Worm (Caenorhabditis elegans) whole organism, L4/young adult: ENCODE results near the gene ZK1240.5.

Experiments used
- W03F9.2 ChIP-seq: fragments of 150-350 bp; optimal IDR thresholded peaks from 2 replicates; lab custom pipeline; 2014; ENCODE audit warnings: missing biosample characterization, missing genetic modification characterization
- dao-5 ChIP-seq: sonication (generic microtip); optimal IDR thresholded peaks from 2 replicates; lab custom pipeline; 2016; ENCODE audit warnings: missing genotype, missing genetic modification characterization, moderate library complexity, missing compliant biosample characterization
- him-1 ChIP-seq: sonication (generic microtip); optimal IDR thresholded peaks from 2 replicates; lab custom pipeline; 2016; ENCODE audit warnings: missing genotype, missing genetic modification reagents, missing genetic modification characterization, missing compliant biosample characterization

Gene ZK1240.5

DNA sequence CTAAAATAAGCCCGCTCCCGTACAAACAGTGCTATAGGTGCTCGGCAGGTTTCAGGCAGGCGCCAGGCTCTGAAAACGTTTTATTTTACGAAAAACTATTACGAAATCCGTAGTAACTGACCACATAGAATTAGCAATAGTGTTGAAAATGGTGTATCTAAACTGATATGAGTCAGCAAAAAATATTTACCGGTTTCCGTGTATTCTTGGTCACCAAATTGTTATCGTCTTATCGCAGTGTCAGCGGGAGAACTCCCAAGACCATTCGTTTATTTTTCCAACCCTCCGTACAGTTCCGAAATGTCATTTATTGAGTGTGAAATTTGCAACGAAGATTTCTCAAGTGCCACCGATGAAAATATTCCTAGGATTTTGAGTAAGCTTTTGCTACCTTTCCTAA, 14.5 kb upstream of the ZK1240.5 start, which contains the start of gene F43C11.8:
TSS of gene F43C11.8 (plus strand) at position 301 of the 400 bp plus-strand sequence.
- no peak for TF ChIP-seq him-1 (tag; lab: Kevin White, UChicago)
- no peak for TF ChIP-seq W03F9.2 (tag; lab: Kevin White, UChicago)

DNA sequence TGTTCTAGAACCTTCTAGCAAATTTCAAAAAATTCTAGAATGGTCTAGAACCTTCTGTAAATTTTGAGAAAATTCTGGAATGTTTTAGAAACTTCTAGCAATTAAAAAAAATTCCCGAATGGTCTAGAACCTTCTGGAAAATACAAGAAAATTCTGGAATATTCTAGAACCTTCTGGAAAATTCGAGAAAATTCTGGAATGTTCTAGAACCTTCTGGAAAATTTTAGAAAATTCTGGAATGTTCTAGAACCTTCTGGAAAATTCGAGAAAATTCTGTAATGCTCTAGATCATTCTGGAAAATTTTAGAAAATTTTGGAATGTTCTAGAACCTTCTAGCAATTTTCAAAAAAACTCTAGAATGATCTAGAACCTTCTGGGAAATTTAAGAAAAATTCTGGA, 12.7 kb upstream of the ZK1240.5 start:
- no peak for TF ChIP-seq dao-5 (tag; lab: Kevin White, UChicago)
- no peak for TF ChIP-seq him-1 (tag; lab: Kevin White, UChicago)
- no peak for TF ChIP-seq W03F9.2 (tag; lab: Kevin White, UChicago)

DNA sequence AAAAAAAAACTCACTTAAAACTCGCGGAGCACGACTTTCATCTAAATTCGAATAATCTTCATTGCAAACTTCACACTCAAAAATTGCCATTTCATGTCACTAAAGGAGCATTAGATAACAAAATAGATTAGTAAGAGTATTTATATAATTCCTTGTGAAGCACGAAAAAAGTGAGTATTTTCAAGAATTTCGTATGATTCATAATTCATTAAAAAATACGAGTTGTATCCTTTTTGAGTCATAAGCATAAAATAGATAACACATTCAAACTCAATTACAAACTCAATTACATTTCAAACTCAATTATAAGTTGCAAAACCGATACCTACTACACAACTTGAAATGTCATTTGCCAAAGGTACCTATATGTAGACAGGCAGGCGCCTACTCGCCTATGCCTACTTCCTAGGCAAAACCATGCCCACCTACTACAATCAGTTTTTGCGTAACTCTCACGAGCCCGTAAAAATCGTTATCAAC, 11.3 kb upstream of the ZK1240.5 start, which contains the start of the genes ZK1240.8 and ZK1240.1:
TSS of gene ZK1240.8 (minus strand) at position 101 of the 480 bp plus-strand sequence.
TSS of gene ZK1240.1 (plus strand) at position 430 of the 480 bp plus-strand sequence.
- TF ChIP-seq dao-5 (tag; lab: Kevin White, UChicago), result no peak
- TF ChIP-seq W03F9.2 (tag; lab: Kevin White, UChicago), result no peak
- TF ChIP-seq him-1 (tag; lab: Kevin White, UChicago), result no peak

DNA sequence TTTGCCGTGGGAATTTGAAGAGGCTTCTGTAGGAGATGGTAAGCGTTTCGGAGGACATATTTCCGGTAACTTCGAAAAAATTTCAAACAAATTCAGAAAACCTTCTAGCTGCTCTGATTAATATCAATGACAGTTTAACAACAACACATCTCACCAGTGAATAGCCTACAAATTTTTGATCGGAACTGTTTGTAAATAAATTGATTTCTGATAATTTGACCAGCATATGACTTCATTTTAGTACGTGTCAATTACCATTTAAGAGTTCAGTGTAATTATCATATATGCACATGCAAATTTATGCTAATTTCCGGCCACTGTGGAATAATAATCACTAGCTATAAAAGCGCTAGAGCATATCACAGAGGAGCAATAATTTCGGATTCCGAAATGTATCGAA, 7.2 kb upstream of the ZK1240.5 start, which contains the start of gene ZK1240.11:
TSS of gene ZK1240.11 (plus strand) at position 301 of the 400 bp plus-strand sequence.
- TF ChIP-seq dao-5 (tag; lab: Kevin White, UChicago) (no peak), him-1 (tag; lab: Kevin White, UChicago) (no peak), W03F9.2 (tag; lab: Kevin White, UChicago) (no peak)

DNA sequence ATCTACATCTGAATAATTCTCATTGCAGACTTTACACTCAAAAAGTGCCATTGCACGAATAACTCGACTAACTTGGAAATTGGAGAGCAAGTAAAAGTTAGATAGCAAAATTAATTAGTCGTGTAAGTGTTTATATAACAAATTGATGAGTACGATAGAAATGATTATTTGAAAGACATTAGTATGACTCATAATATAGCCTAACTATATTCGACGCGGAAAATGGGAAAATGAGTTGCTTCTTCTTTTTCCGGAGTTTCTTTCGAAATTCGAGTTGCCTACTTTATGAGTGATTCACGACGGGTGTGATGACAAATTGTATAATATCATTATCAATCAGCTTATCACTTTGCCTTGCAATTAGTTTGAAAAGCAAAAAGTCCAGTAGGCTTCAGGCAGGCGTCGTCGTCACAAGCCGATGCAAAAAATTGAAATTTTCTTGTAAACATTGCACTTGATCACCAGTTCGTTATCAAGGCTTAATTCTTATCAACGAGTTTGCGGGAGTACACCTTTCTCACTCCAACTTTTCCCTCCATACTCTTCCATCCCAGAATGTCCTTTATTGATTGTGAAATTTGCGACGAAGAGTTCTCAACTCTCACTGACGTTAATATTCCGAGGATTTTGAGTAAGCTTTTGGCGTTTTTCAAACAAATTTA, 5.3 kb upstream of the ZK1240.5 start, which contains the start of the genes ZK1240.6 and ZK1240.2:
TSS of gene ZK1240.6 (minus strand) at position 51 of the 662 bp plus-strand sequence.
TSS of gene ZK1240.2 (plus strand) at position 520 of the 662 bp plus-strand sequence.
- TF ChIP-seq him-1 (tag; lab: Kevin White, UChicago), result no peak
- TF ChIP-seq W03F9.2 (tag; lab: Kevin White, UChicago), result no peak
- no peak for TF ChIP-seq dao-5 (tag; lab: Kevin White, UChicago)

DNA sequence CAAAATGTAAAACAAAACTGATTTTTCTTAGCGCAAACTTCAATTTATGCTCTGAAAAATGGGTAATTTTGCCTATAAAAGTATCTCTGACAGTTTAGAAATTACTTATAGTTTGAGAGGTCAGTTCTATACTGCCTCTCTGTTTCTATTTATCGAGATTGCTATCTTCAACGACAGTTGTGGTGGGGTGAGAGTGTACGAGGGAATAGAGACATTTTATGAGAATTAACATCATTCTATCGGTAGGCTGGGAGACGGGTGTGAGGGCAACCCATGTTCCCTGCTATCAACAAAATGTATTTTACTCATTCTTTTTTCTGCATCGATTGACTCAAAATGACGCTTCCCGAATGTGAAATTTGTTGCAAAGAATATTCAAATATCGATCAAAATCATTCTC, 2.4 kb upstream of the ZK1240.5 start, which contains the start of gene ZK1240.3:
TSS of gene ZK1240.3 (plus strand) at position 238 of the 400 bp plus-strand sequence.
- TF ChIP-seq W03F9.2 (tag; lab: Kevin White, UChicago) (no peak), dao-5 (tag; lab: Kevin White, UChicago) (no peak), him-1 (tag; lab: Kevin White, UChicago) (no peak)

DNA sequence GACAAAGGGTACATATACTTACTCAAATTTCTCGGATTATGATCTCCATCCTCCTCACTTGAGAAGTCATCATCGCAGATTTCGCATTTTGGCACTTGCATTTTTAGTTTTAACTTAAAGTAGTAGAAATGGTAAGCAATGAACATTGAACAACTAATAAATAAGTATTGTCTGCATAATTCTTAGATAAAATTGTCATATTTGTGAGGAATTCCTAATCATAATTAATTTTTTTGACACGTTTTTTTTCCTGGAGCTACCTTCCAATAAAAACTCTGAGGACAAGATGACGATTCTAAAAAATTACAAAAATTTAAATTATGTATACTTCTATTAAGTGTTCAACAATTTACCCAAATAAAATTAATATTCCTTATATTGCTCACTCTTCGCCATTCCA, 5.0 kb downstream of the ZK1240.5 start, which contains the start of the genes trim-21 and B0281.1:
TSS of gene trim-21 (minus strand) at position 101 of the 400 bp plus-strand sequence.
TSS of gene B0281.1 (plus strand) at position 321 of the 400 bp plus-strand sequence.
- no peak for TF ChIP-seq dao-5 (tag; lab: Kevin White, UChicago)
- no peak for TF ChIP-seq W03F9.2 (tag; lab: Kevin White, UChicago)
- TF ChIP-seq him-1 (tag; lab: Kevin White, UChicago), result no peak

DNA sequence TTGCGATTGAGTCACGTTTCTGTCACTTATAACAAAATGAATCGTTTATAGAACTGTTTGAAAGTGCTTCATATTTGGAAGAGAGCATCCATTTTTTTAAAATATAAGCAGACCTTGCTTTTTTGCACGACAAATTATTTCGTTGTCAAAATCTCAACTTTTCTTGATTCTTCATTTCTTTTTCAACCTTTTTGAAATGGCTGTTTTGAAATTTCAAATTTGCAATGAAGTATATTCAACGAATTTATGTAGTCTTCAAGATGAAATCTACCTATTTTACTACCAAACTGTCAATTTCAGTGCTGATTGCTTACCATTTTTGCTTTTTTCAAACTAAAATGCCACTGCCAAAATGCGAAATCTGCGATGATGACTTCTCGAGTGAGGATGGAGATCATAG, 11.0 kb downstream of the ZK1240.5 start, which contains the start of gene B0281.3:
TSS of gene B0281.3 (plus strand) at position 301 of the 400 bp plus-strand sequence.
- TF ChIP-seq dao-5 (tag; lab: Kevin White, UChicago) (no peak), W03F9.2 (tag; lab: Kevin White, UChicago) (no peak), him-1 (tag; lab: Kevin White, UChicago) (no peak)

DNA sequence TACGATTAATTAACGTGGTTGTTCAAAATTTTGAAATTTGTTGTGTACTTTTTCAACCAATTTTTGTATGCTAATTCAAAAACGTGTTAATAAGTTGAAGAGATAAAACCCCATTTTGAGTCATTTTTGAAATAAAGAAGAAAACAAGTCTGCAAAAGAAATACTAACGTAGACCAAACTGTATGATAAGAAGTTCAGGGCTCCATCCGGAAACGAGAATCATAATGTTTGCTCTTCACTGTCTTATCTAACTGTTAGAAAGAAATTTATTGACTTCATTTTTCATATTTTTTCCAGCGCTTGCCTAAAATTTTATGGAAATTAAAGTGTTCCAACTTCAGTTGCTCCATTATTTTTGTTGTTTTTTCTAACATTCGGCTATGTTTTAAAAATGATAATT, 12.2 kb downstream of the ZK1240.5 start:
- TF ChIP-seq W03F9.2 (tag; lab: Kevin White, UChicago), result no peak
- TF ChIP-seq him-1 (tag; lab: Kevin White, UChicago), result no peak
- no peak for TF ChIP-seq dao-5 (tag; lab: Kevin White, UChicago)

DNA sequence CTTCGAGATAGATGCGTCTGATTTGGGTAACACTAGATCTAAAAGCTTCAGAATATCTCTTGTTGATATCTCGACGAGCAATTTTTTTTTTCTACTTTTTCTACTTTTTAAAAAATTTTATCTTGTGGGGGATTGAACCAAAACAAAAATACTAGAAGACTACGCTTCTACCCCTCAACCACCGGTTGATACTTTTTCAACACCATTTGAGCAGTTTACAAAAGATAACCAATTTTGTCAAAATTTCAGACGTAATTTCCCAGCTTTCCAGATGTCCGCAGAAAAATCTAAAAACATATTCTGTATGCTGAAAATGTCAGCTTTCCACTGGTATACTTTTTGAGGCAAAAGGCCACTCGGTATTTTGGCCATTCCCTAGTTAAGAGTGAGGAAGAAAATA, 13.2 kb downstream of the ZK1240.5 start:
- TF ChIP-seq W03F9.2 (tag; lab: Kevin White, UChicago) (no peak), him-1 (tag; lab: Kevin White, UChicago) (no peak), dao-5 (tag; lab: Kevin White, UChicago) (no peak)

DNA sequence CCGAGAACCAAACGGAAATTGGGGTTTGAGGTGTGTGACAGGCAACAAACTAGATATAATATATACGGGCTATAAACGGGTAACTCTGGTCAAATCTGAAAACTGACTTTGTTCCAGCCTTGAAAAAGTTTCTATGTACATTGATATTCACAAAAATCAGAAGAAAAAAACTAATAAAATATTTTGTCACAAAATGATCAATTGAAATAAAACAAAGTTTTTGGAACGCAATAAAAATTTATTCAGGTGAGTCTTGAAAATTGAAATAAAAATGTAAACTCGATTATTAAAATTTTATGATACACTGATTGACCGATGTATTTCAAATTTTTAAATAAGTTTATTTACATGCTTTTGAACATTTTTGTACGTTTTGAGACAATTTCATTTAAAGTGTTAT, 15.4 kb downstream of the ZK1240.5 start, which contains the start of gene B0281.6:
TSS of gene B0281.6 (minus strand) at position 101 of the 400 bp plus-strand sequence.
- TF ChIP-seq him-1 (tag; lab: Kevin White, UChicago) (no peak), dao-5 (tag; lab: Kevin White, UChicago) (no peak), W03F9.2 (tag; lab: Kevin White, UChicago) (no peak)

DNA sequence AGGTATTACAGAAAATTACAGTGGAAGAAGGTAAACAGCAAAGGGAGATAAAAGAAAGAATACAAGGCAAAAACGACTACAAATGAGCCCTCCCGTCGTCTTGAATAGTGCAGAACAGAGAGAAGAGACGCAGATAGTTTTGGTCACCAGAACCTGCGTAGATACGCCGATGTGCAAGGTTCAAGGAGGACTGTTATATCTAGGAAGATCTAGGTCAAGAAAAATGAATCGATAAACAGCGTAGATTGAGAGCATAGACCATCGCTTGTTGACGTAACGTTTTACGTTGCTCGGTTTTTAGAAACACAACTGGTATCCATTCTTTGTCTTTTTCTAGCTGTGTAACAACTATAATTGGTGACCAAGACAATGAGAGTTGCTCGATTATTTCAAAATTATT, 16.9 kb downstream of the ZK1240.5 start, which contains the start of gene B0281.5:
TSS of gene B0281.5 (minus strand) at position 101 of the 400 bp plus-strand sequence.
- no peak for TF ChIP-seq him-1 (tag; lab: Kevin White, UChicago)
- no peak for TF ChIP-seq dao-5 (tag; lab: Kevin White, UChicago)
- TF ChIP-seq W03F9.2 (tag; lab: Kevin White, UChicago), result no peak

DNA sequence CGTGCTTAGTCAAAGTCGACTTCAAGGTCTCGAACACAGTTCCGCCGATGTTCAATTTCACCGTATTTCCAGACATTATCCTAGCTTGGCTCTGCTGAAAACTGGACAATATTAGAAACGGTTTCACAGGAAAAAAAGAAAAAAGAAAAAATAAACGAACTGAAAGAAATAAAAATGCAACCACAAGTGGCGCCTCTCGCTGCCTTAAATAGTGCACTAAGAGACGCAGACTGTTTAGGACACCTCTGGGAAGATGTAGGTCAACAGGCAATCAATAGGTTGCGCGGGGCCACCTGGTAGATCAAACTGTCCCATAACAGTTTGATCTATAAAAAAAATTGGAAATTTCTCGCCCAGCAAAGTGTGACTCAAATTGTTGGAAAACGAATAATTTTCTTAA, 19.0 kb downstream of the ZK1240.5 start, which contains the start of gene B0281.4:
TSS of gene B0281.4 (minus strand) at position 101 of the 400 bp plus-strand sequence.
- no peak for TF ChIP-seq him-1 (tag; lab: Kevin White, UChicago)
- no peak for TF ChIP-seq W03F9.2 (tag; lab: Kevin White, UChicago)
- no peak for TF ChIP-seq dao-5 (tag; lab: Kevin White, UChicago)
